Fruit fly (Drosophila melanogaster) Kc167 (cell line): ENCODE data around the gene CG10555.

Experiments used
- Myc ChIP-seq: fragments of >200 bp; optimal IDR thresholded peaks from 2 replicates; lab custom pipeline; 2017; ENCODE audit warnings: missing external identifiers
- Sin3A ChIP-seq: fragments of >200 bp; optimal IDR thresholded peaks from 2 replicates; lab custom pipeline; 2018; ENCODE audit warnings: missing external identifiers
- h ChIP-seq: fragments of >200 bp; optimal IDR thresholded peaks from 3 replicates; lab custom pipeline; 2018; ENCODE audit warnings: missing external identifiers
- insv ChIP-seq: fragments of >200 bp; optimal IDR thresholded peaks from 3 replicates; lab custom pipeline; 2018; ENCODE audit warnings: missing external identifiers
- psq ChIP-seq: fragments of >200 bp; optimal IDR thresholded peaks from 2 replicates; lab custom pipeline; 2017; ENCODE audit warnings: missing external identifiers

dm6 chrX:8444883-8445572 lies 46.3 kb downstream of the CG10555 start:
- TF ChIP-seq insv (no peak), psq (no peak), Sin3A (lab: Kevin White, UChicago) (no peak), h (lab: Kevin White, UChicago) (no peak), Myc (lab: Kevin White, UChicago) (no peak)
